Fruit fly (Drosophila melanogaster) whole organism, embryonic: Measurements from ENCODE around the gene CG31921.

Experiments used
- Atf6 ChIP-seq: fragments of 200-800 bp; sonication (Bioruptor generic); IDR thresholded peaks from 2 replicates; pipeline ENCODE4 v1.3.6; 2022; ENCODE audit warnings: missing biosample characterization, missing genetic modification characterization
- CG10274 ChIP-seq: fragments of 200-800 bp; sonication (Bioruptor generic); optimal IDR thresholded peaks from 3 replicates; lab custom pipeline; 2017; ENCODE audit warnings: missing biosample characterization, mild to moderate bottlenecking, missing genetic modification characterization
- CG11085 ChIP-seq: fragments of 200-800 bp; sonication (Bioruptor generic); IDR thresholded peaks from 2 replicates; pipeline ENCODE4 v1.3.6; 2022; ENCODE audit warnings: missing biosample characterization, missing genetic modification characterization
- CG12219 ChIP-seq: fragments of 200-800 bp; sonication (Bioruptor generic); optimal IDR thresholded peaks from 3 replicates; lab custom pipeline; 2018; ENCODE audit warnings: missing biosample characterization, mild to moderate bottlenecking, missing genetic modification characterization
- CG12236 ChIP-seq: fragments of 200-800 bp; sonication (Bioruptor generic); optimal IDR thresholded peaks from 2 replicates; lab custom pipeline; 2016; ENCODE audit warnings: missing biosample characterization, missing genetic modification characterization
- CG13296 ChIP-seq: fragments of 200-800 bp; sonication (Bioruptor generic); optimal IDR thresholded peaks from 3 replicates; lab custom pipeline; 2018; ENCODE audit warnings: missing biosample characterization, mild to moderate bottlenecking, missing genetic modification characterization
- CG14441 ChIP-seq: fragments of 200-800 bp; sonication (Bioruptor generic); IDR thresholded peaks from 2 replicates; pipeline ENCODE4 v1.3.6; 2022; ENCODE audit warnings: missing biosample characterization, missing genetic modification characterization
- CG14667 ChIP-seq: fragments of 200-800 bp; sonication (Bioruptor generic); IDR thresholded peaks from 2 replicates; pipeline ENCODE4 v1.3.6; 2022; ENCODE audit warnings: missing biosample characterization, missing genetic modification characterization
- CG17359 ChIP-seq: fragments of 200-800 bp; sonication (Bioruptor generic); optimal IDR thresholded peaks from 3 replicates; lab custom pipeline; 2018; ENCODE audit warnings: missing biosample characterization, mild to moderate bottlenecking, missing genetic modification characterization, moderate library complexity
- CG2875 ChIP-seq: fragments of 200-800 bp; sonication (Bioruptor generic); optimal IDR thresholded peaks from 2 replicates; lab custom pipeline; 2017; ENCODE audit warnings: missing biosample characterization, mild to moderate bottlenecking, missing genetic modification characterization, missing genetic modification reagents
- CG30020 ChIP-seq: fragments of 200-800 bp; optimal IDR thresholded peaks from 2 replicates; lab custom pipeline; 2019; ENCODE audit warnings: missing biosample characterization, mild to moderate bottlenecking, missing genetic modification characterization, moderate library complexity
- CG3281 ChIP-seq: fragments of 200-800 bp; sonication (Bioruptor generic); optimal IDR thresholded peaks from 3 replicates; lab custom pipeline; 2017; ENCODE audit warnings: missing biosample characterization, mild to moderate bottlenecking, missing genetic modification characterization
- CG3726 ChIP-seq: fragments of 200-800 bp; sonication (Bioruptor generic); IDR thresholded peaks from 3 replicates; pipeline ENCODE4, ENCODE4 v1.3.6; 2022; ENCODE audit warnings: missing biosample characterization, missing genetic modification characterization
- CG42726 ChIP-seq: fragments of 200-800 bp; sonication (Bioruptor generic); IDR thresholded peaks from 2 replicates; pipeline ENCODE4 v1.3.6; 2022; ENCODE audit warnings: missing biosample characterization, missing genetic modification characterization; ENCODE audit not compliant: partially characterized antibody
- CG6654 ChIP-seq: fragments of 200-800 bp; sonication (Bioruptor generic); optimal IDR thresholded peaks from 2 replicates; lab custom pipeline; 2017; ENCODE audit warnings: missing biosample characterization, mild to moderate bottlenecking, missing genetic modification characterization
- CHES-1-like ChIP-seq: fragments of 200-800 bp; sonication (Bioruptor generic); optimal IDR thresholded peaks from 2 replicates; lab custom pipeline; 2016; ENCODE audit warnings: missing biosample characterization, missing genetic modification characterization
- CTCF ChIP-seq: fragments of 200-800 bp; sonication (Bioruptor generic); optimal IDR thresholded peaks from 2 replicates; lab custom pipeline; 2017; ENCODE audit warnings: missing biosample characterization, mild to moderate bottlenecking, missing genetic modification characterization, moderate library complexity
- CrebB ChIP-seq: fragments of 200-800 bp; sonication (Bioruptor generic); optimal IDR thresholded peaks from 3 replicates; lab custom pipeline; 2018; ENCODE audit warnings: missing biosample characterization, mild to moderate bottlenecking, missing genetic modification characterization
- Ets97D ChIP-seq: fragments of 200-800 bp; sonication (Bioruptor generic); optimal IDR thresholded peaks from 3 replicates; lab custom pipeline; 2016; ENCODE audit warnings: missing biosample characterization, missing genetic modification characterization
- Hr78 ChIP-seq, 2 experiments: fragments of 200-800 bp in 1 of 2; fragments of >200 bp in 1 of 2; sonication (Bioruptor generic) in 1 of 2; optimal IDR thresholded peaks; 2 replicates each; lab custom pipeline; 2017 to 2019; ENCODE audit warnings: missing biosample characterization in 2 of 2, missing genetic modification characterization in 2 of 2, mild to moderate bottlenecking in 1 of 2, moderate library complexity in 1 of 2
- MESR4 ChIP-seq: fragments of 200-800 bp; sonication (Bioruptor generic); optimal IDR thresholded peaks from 2 replicates; lab custom pipeline; 2018; ENCODE audit warnings: missing biosample characterization, mild to moderate bottlenecking, missing genetic modification characterization, moderate library complexity
- Max ChIP-seq: fragments of 200-800 bp; sonication (Bioruptor generic); optimal IDR thresholded peaks from 2 replicates; lab custom pipeline; 2016; ENCODE audit warnings: missing biosample characterization, mild to moderate bottlenecking, missing genetic modification characterization
- Myb ChIP-seq: fragments of 200-800 bp; sonication (Bioruptor generic); optimal IDR thresholded peaks from 2 replicates; lab custom pipeline; 2016; ENCODE audit warnings: missing biosample characterization, missing genetic modification characterization
- NC2β ChIP-seq: fragments of 200-800 bp; sonication (Bioruptor generic); optimal IDR thresholded peaks from 2 replicates; lab custom pipeline; 2016; ENCODE audit warnings: missing biosample characterization, missing genetic modification characterization
- Neu2 ChIP-seq: fragments of 200-800 bp; sonication (Bioruptor generic); optimal IDR thresholded peaks from 3 replicates; lab custom pipeline; 2016; ENCODE audit warnings: missing biosample characterization, missing genetic modification characterization, borderline replicate concordance
- NfI ChIP-seq: fragments of 200-800 bp; sonication (Bioruptor generic); optimal IDR thresholded peaks from 3 replicates; lab custom pipeline; 2018; ENCODE audit warnings: missing biosample characterization, mild to moderate bottlenecking, missing genetic modification characterization, moderate library complexity
- Oaz ChIP-seq: fragments of 200-800 bp; sonication (Bioruptor generic); IDR thresholded peaks from 2 replicates; pipeline ENCODE4 v1.3.6; 2022; ENCODE audit warnings: missing biosample characterization, missing genetic modification characterization
- Side ChIP-seq: fragments of 200-800 bp; sonication (Bioruptor generic); optimal IDR thresholded peaks from 2 replicates; lab custom pipeline; 2016; ENCODE audit warnings: missing biosample characterization, missing genetic modification characterization
- Trl ChIP-seq, 3 experiments: fragments of >200 bp in 2 of 3; fragments of 200-800 bp in 1 of 3; sonication (Bioruptor generic) in 1 of 3; optimal IDR thresholded peaks; 2 replicates in 1 of 3; 3 replicates in 2 of 3; lab custom pipeline; 2016 to 2017; ENCODE audit warnings: missing biosample characterization in 1 of 3, missing genetic modification characterization in 1 of 3
- btn ChIP-seq: fragments of 200-800 bp; sonication (Bioruptor generic); optimal IDR thresholded peaks from 2 replicates; lab custom pipeline; 2016; ENCODE audit warnings: missing biosample characterization, missing genetic modification characterization
- chm ChIP-seq: fragments of 200-800 bp; sonication (Bioruptor generic); IDR thresholded peaks from 2 replicates; pipeline ENCODE4 v1.3.6; 2022; ENCODE audit warnings: missing biosample characterization, missing genetic modification characterization
- dpn ChIP-seq, 2 experiments: fragments of 200-800 bp; sonication (Bioruptor generic); optimal IDR thresholded peaks; 3 replicates each; lab custom pipeline; 2016; ENCODE audit warnings: missing biosample characterization in 2 of 2, missing genetic modification characterization in 2 of 2
- dysf ChIP-seq: fragments of 200-800 bp; sonication (Bioruptor generic); IDR thresholded peaks from 3 replicates; pipeline ENCODE4 v1.3.6; 2022; ENCODE audit warnings: missing biosample characterization, missing genetic modification characterization
- exex ChIP-seq: fragments of 200-800 bp; sonication (Bioruptor generic); optimal IDR thresholded peaks from 4 replicates; lab custom pipeline; 2018; ENCODE audit warnings: missing biosample characterization, mild to moderate bottlenecking, missing genetic modification characterization, moderate library complexity
- fd3F ChIP-seq: fragments of 200-800 bp; sonication (Bioruptor generic); optimal IDR thresholded peaks from 2 replicates; lab custom pipeline; 2018; ENCODE audit warnings: missing biosample characterization, mild to moderate bottlenecking, missing genetic modification characterization, moderate library complexity
- fu2 ChIP-seq: fragments of 200-800 bp; sonication (Bioruptor generic); optimal IDR thresholded peaks from 2 replicates; lab custom pipeline; 2016; ENCODE audit warnings: missing biosample characterization, missing genetic modification characterization
- ham ChIP-seq: fragments of 200-800 bp; sonication (Bioruptor generic); IDR thresholded peaks from 2 replicates; pipeline ENCODE4 v1.3.6; 2022; ENCODE audit warnings: missing biosample characterization, missing genetic modification characterization
- hb ChIP-seq: fragments of 200-800 bp; sonication (Bioruptor generic); IDR thresholded peaks from 3 replicates; pipeline ENCODE4 v1.3.6; 2022; ENCODE audit warnings: missing biosample characterization, missing genetic modification characterization; ENCODE audit not compliant: partially characterized antibody
- her ChIP-seq: fragments of 200-800 bp; sonication (Bioruptor generic); optimal IDR thresholded peaks from 2 replicates; lab custom pipeline; 2016; ENCODE audit warnings: missing biosample characterization, missing genetic modification characterization
- hth ChIP-seq: fragments of >200 bp; optimal IDR thresholded peaks from 2 replicates; lab custom pipeline; 2017; ENCODE audit warnings: inconsistent platforms
- insv ChIP-seq, 2 experiments: fragments of 200-800 bp; sonication (Bioruptor generic); optimal IDR thresholded peaks; 3 replicates each; lab custom pipeline; 2016 to 2018; ENCODE audit warnings: missing biosample characterization in 2 of 2, missing genetic modification characterization in 2 of 2
- lmd ChIP-seq: fragments of 200-800 bp; sonication (Bioruptor generic); IDR thresholded peaks from 2 replicates; pipeline ENCODE4 v1.3.6; 2022; ENCODE audit warnings: missing biosample characterization, missing genetic modification characterization
- maf-S ChIP-seq: fragments of 200-800 bp; sonication (Bioruptor generic); optimal IDR thresholded peaks from 2 replicates; lab custom pipeline; 2016; ENCODE audit warnings: missing biosample characterization, missing genetic modification characterization
- p53 ChIP-seq: fragments of 200-800 bp; sonication (Bioruptor generic); optimal IDR thresholded peaks from 2 replicates; lab custom pipeline; 2016; ENCODE audit warnings: missing biosample characterization, missing genetic modification characterization
- pros ChIP-seq: fragments of 200-800 bp; sonication (Bioruptor generic); optimal IDR thresholded peaks from 3 replicates; lab custom pipeline; 2019; ENCODE audit warnings: missing biosample characterization, mild to moderate bottlenecking, missing genetic modification characterization, moderate library complexity
- sc ChIP-seq, 3 experiments: fragments of >200 bp in 2 of 3; fragments of 200-800 bp in 1 of 3; sonication (Bioruptor generic) in 1 of 3; optimal IDR thresholded peaks; 2 replicates in 2 of 3; 3 replicates in 1 of 3; lab custom pipeline; 2017; ENCODE audit warnings: mild to moderate bottlenecking in 1 of 3, missing biosample characterization in 1 of 3, missing genetic modification characterization in 1 of 3, missing genetic modification reagents in 1 of 3
- tap ChIP-seq: fragments of 200-800 bp; optimal IDR thresholded peaks from 3 replicates; lab custom pipeline; 2019; ENCODE audit warnings: missing biosample characterization, mild to moderate bottlenecking, missing genetic modification characterization, moderate library complexity
- tin ChIP-seq: fragments of 200-800 bp; sonication (Bioruptor generic); optimal IDR thresholded peaks from 3 replicates; lab custom pipeline; 2016; ENCODE audit warnings: missing biosample characterization, missing genetic modification characterization
- trh ChIP-seq: fragments of 200-800 bp; sonication (Bioruptor generic); optimal IDR thresholded peaks from 2 replicates; lab custom pipeline; 2016; ENCODE audit warnings: missing biosample characterization, missing genetic modification characterization
- tx ChIP-seq: fragments of 200-800 bp; sonication (Bioruptor generic); optimal IDR thresholded peaks from 2 replicates; lab custom pipeline; 2016; ENCODE audit warnings: missing biosample characterization, missing genetic modification characterization
- zfh2 ChIP-seq: fragments of 200-800 bp; sonication (Bioruptor generic); optimal IDR thresholded peaks from 2 replicates; lab custom pipeline; 2016; ENCODE audit warnings: missing biosample characterization, missing genetic modification characterization

CG31921 gene

dm6 chr2L:285596-286023 lies 46.5 kb downstream of the CG31921 start (continued):
- peak; percentile 88 for TF ChIP-seq MESR4 (GFP tag; lab: Kevin White, UChicago)
- no peak for TF ChIP-seq insv (GFP tag; optimal IDR thresholded peaks at IDR 0.05; lab: Kevin White, UChicago)
- TF ChIP-seq CG6654 (GFP tag; lab: Kevin White, UChicago) = no peak
- TF ChIP-seq Max = peak; percentile 0
- TF ChIP-seq NfI (GFP tag; lab: Kevin White, UChicago) = peak; percentile 54
- TF ChIP-seq Ets97D (GFP tag; lab: Kevin White, UChicago) = peak; percentile 76
- peak; percentile 55 for TF ChIP-seq CG30020 (tag; lab: Kevin White, UChicago)
- no peak for TF ChIP-seq Oaz
- no peak for TF ChIP-seq p53 (GFP tag; lab: Kevin White, UChicago)
- peak; percentile 31 for TF ChIP-seq tx
- TF ChIP-seq CG14441 (GFP tag; lab: Robert Waterston, UW) = peak; percentile 30; the same call in 1 of the 2 replicates
- peak; percentile 15 for TF ChIP-seq fd3F (GFP tag; lab: Kevin White, UChicago)
- TF ChIP-seq CrebB (tag; lab: Kevin White, UChicago) = peak; percentile 53
- peak; percentile 24 to 32 for TF ChIP-seq dpn (GFP tag; optimal IDR thresholded peaks at IDR 0.05; lab: Kevin White, UChicago)
- TF ChIP-seq exex (tag; lab: Kevin White, UChicago) = no peak
- no peak for TF ChIP-seq CG10274
- peak; percentile 65 for TF ChIP-seq chm
- no peak for TF ChIP-seq CG12236 (GFP tag; lab: Kevin White, UChicago)
- peak; percentile 70 for TF ChIP-seq CG12219
- TF ChIP-seq CG13296 (GFP tag; lab: Kevin White, UChicago) = peak; percentile 54
- peak; percentile 62 for TF ChIP-seq CHES-1-like (GFP tag; lab: Kevin White, UChicago)
- no peak for TF ChIP-seq CG11085 (GFP tag; lab: Robert Waterston, UW)
- peak; percentile 47 for TF ChIP-seq zfh2 (GFP tag; lab: Kevin White, UChicago)
- no peak; the same call in none of the 2 replicates for TF ChIP-seq Atf6 (GFP tag; lab: Robert Waterston, UW)
- peak; percentile 26 for TF ChIP-seq btn (GFP tag; lab: Kevin White, UChicago)
- no peak for TF ChIP-seq Neu2
- TF ChIP-seq CG2875 (GFP tag; lab: Kevin White, UChicago) = peak; percentile 28
- peak; percentile 54 for TF ChIP-seq tap
- peak; percentile 16 for TF ChIP-seq NC2β
- no peak for TF ChIP-seq sc (optimal IDR thresholded peaks at IDR 0.05; lab: Kevin White, UChicago)
- no peak for TF ChIP-seq sc (GFP tag; optimal IDR thresholded peaks at IDR 0.05; lab: Kevin White, UChicago)
- peak; percentile 50 for TF ChIP-seq Myb
- no peak for TF ChIP-seq trh
- no peak for TF ChIP-seq Trl (optimal IDR thresholded peaks at IDR 0.05; lab: Kevin White, UChicago)
- TF ChIP-seq Trl (GFP tag; optimal IDR thresholded peaks at IDR 0.05; lab: Kevin White, UChicago) = peak; percentile 54
- TF ChIP-seq CG14667 (GFP tag; lab: Robert Waterston, UW) = no peak
- peak; percentile 47 for TF ChIP-seq tin
- peak; percentile 52 for TF ChIP-seq CG17359
- TF ChIP-seq maf-S = peak; percentile 33
- TF ChIP-seq her (GFP tag; lab: Kevin White, UChicago) = peak; percentile 47
- no peak for TF ChIP-seq CG3726
- peak; percentile 9; the same call in 1 of the 2 replicates for TF ChIP-seq lmd (GFP tag; lab: Robert Waterston, UW)
- no peak for TF ChIP-seq ham (GFP tag; lab: Robert Waterston, UW)
- TF ChIP-seq dysf (GFP tag; lab: Robert Waterston, UW) = 0 out of 3 replicates have a peak, but pooled peaks have one; percentile 42
- no peak for TF ChIP-seq hb (GFP tag; lab: Robert Waterston, UW)
- TF ChIP-seq hth (lab: Kevin White, UChicago) = no peak
- peak; percentile 21 for TF ChIP-seq fu2 (GFP tag; lab: Kevin White, UChicago)
- TF ChIP-seq pros (GFP tag; lab: Kevin White, UChicago) = no peak
- TF ChIP-seq CG3281 (GFP tag; lab: Kevin White, UChicago) = peak; percentile 65
- peak; percentile 25 for TF ChIP-seq CTCF (GFP tag; lab: Kevin White, UChicago)
- peak; percentile 74 for TF ChIP-seq CG42726 (GFP tag; lab: Robert Waterston, UW)
- TF ChIP-seq Hr78 (GFP tag; optimal IDR thresholded peaks at IDR 0.05; lab: Kevin White, UChicago) = no peak
- TF ChIP-seq Side (GFP tag; lab: Kevin White, UChicago) = peak; percentile 26
